Worm (Caenorhabditis elegans) whole organism, L4 larva: ENCODE results near the gene B0244.17.

ENCODE experiments used
- D1046.2 ChIP-seq: fragments of 200-800 bp; sonication (Bioruptor generic); IDR thresholded peaks from 2 replicates; pipeline ENCODE4 v1.3.6; 2022; ENCODE audit warnings: missing genetic modification characterization, missing compliant biosample characterization
- F37D6.2 ChIP-seq: sonication (generic microtip); optimal IDR thresholded peaks from 2 replicates; lab custom pipeline; 2016; ENCODE audit warnings: mild to moderate bottlenecking, missing genetic modification characterization, missing compliant biosample characterization
- F44E2.7 ChIP-seq: fragments of 200-800 bp; sonication (Bioruptor generic); IDR thresholded peaks from 2 replicates; pipeline ENCODE4 v2.1.2; 2022; ENCODE audit warnings: missing genetic modification characterization, missing compliant biosample characterization
- Y75B8A.6 ChIP-seq: fragments of 200-800 bp; sonication (Bioruptor generic); IDR thresholded peaks from 2 replicates; pipeline ENCODE4 v1.3.6; 2022; ENCODE audit warnings: missing genetic modification reagents, missing genetic modification characterization, missing compliant biosample characterization
- aly-2 ChIP-seq: sonication (generic microtip); optimal IDR thresholded peaks from 2 replicates; lab custom pipeline; 2018; ENCODE audit warnings: missing biosample characterization, missing genetic modification characterization
- attf-4 ChIP-seq: sonication (generic microtip); optimal IDR thresholded peaks from 3 replicates; lab custom pipeline; 2017; ENCODE audit warnings: missing biosample characterization, missing genetic modification characterization
- ceh-28 ChIP-seq: fragments of 150-350 bp; optimal IDR thresholded peaks from 2 replicates; lab custom pipeline; 2014; ENCODE audit warnings: missing biosample characterization, missing genetic modification reagents, missing genetic modification characterization
- ceh-82 ChIP-seq: sonication (generic microtip); optimal IDR thresholded peaks from 2 replicates; lab custom pipeline; 2017; ENCODE audit warnings: missing biosample characterization, missing genetic modification characterization
- ces-1 ChIP-seq: fragments of 150-350 bp; sonication (generic microtip); optimal IDR thresholded peaks from 4 replicates; lab custom pipeline; 2014; ENCODE audit warnings: missing biosample characterization, missing genetic modification reagents, missing genetic modification characterization
- ctbp-1 ChIP-seq: fragments of 200-800 bp; sonication (Bioruptor generic); IDR thresholded peaks from 2 replicates; pipeline ENCODE4 v1.3.6; 2022; ENCODE audit warnings: missing genetic modification reagents, missing genetic modification characterization, missing compliant biosample characterization
- daf-12 ChIP-seq: fragments of 150-350 bp; optimal IDR thresholded peaks from 2 replicates; lab custom pipeline; 2014; ENCODE audit warnings: missing biosample characterization, missing genetic modification reagents, missing genetic modification characterization
- daf-19 ChIP-seq: fragments of 200-800 bp; sonication (Bioruptor generic); conservative IDR thresholded peaks from 2 replicates; pipeline ENCODE4 v1.3.6; 2022; ENCODE audit warnings: missing genetic modification characterization, missing compliant biosample characterization
- dmd-9 ChIP-seq: fragments of 200-800 bp; sonication (Bioruptor generic); IDR thresholded peaks from 2 replicates; pipeline ENCODE4 v1.3.6; 2022; ENCODE audit warnings: missing genetic modification reagents, missing genetic modification characterization, missing compliant biosample characterization
- dpl-1 ChIP-seq: fragments of 150-350 bp; optimal IDR thresholded peaks from 2 replicates; lab custom pipeline; 2014; ENCODE audit warnings: missing biosample characterization, missing genetic modification reagents, missing genetic modification characterization
- duxl-1 ChIP-seq: sonication (generic microtip); optimal IDR thresholded peaks from 2 replicates; lab custom pipeline; 2016; ENCODE audit warnings: mild to moderate bottlenecking, missing genetic modification characterization, moderate library complexity, missing compliant biosample characterization; ENCODE audit not compliant: poor library complexity
- egl-43 ChIP-seq: fragments of 200-800 bp; sonication (Bioruptor generic); IDR thresholded peaks from 2 replicates; pipeline ENCODE4 v1.3.6; 2022; ENCODE audit warnings: missing genetic modification reagents, missing genetic modification characterization, missing compliant biosample characterization
- fkh-10 ChIP-seq: fragments of 150-350 bp; optimal IDR thresholded peaks from 2 replicates; lab custom pipeline; 2014; ENCODE audit warnings: missing biosample characterization, missing genetic modification reagents, missing genetic modification characterization
- gei-8 ChIP-seq: fragments of 200-800 bp; sonication (Bioruptor generic); optimal IDR thresholded peaks from 2 replicates; lab custom pipeline; 2018; ENCODE audit warnings: mild to moderate bottlenecking, missing genetic modification characterization, missing compliant biosample characterization
- jun-1 ChIP-seq: fragments of 150-350 bp; optimal IDR thresholded peaks from 2 replicates; lab custom pipeline; 2014; ENCODE audit warnings: missing biosample characterization, missing genetic modification reagents, missing genetic modification characterization
- lin-1 ChIP-seq: fragments of 200-800 bp; sonication (Bioruptor generic); IDR thresholded peaks from 2 replicates; pipeline ENCODE4 v1.3.6; 2022; ENCODE audit warnings: missing genetic modification reagents, missing genetic modification characterization, missing compliant biosample characterization
- lir-3 ChIP-seq: sonication (generic microtip); optimal IDR thresholded peaks from 2 replicates; lab custom pipeline; 2016; ENCODE audit warnings: mild to moderate bottlenecking, missing genetic modification characterization, missing compliant biosample characterization
- madf-9 ChIP-seq: fragments of 200-800 bp; sonication (Bioruptor generic); conservative IDR thresholded peaks from 2 replicates; pipeline ENCODE4 v1.3.6; 2022; ENCODE audit warnings: missing genetic modification reagents, missing genetic modification characterization, missing compliant biosample characterization
- mdl-1 ChIP-seq, 2 experiments: fragments of 150-350 bp in 1 of 2; sonication (generic microtip) in 1 of 2; optimal IDR thresholded peaks; 2 replicates each; lab custom pipeline; 2014 to 2017; ENCODE audit warnings: missing biosample characterization in 2 of 2, missing genetic modification characterization in 2 of 2
- mdt-29 ChIP-seq: fragments of 200-800 bp; sonication (Bioruptor generic); IDR thresholded peaks from 2 replicates; pipeline ENCODE4 v1.3.6; 2022; ENCODE audit warnings: missing genetic modification reagents, missing genetic modification characterization, missing compliant biosample characterization
- mep-1 ChIP-seq: fragments of 150-350 bp; sonication (generic microtip); optimal IDR thresholded peaks from 3 replicates; lab custom pipeline; 2014; ENCODE audit warnings: missing biosample characterization, missing genetic modification characterization
- mes-2 ChIP-seq: sonication (generic microtip); optimal IDR thresholded peaks from 2 replicates; lab custom pipeline; 2016; ENCODE audit warnings: missing genotype, mild to moderate bottlenecking, missing genetic modification characterization, missing compliant biosample characterization; ENCODE audit not compliant: poor library complexity, severe bottlenecking
- mxl-3 ChIP-seq: fragments of 200-800 bp; sonication (Bioruptor generic); optimal IDR thresholded peaks from 2 replicates; lab custom pipeline; 2018; ENCODE audit warnings: mild to moderate bottlenecking, missing genetic modification characterization, missing compliant biosample characterization
- nhr-10 ChIP-seq: fragments of 150-350 bp; optimal IDR thresholded peaks from 2 replicates; lab custom pipeline; 2014; ENCODE audit warnings: missing biosample characterization, missing genetic modification characterization
- nhr-102 ChIP-seq: sonication (generic microtip); optimal IDR thresholded peaks from 2 replicates; lab custom pipeline; 2016; ENCODE audit warnings: mild to moderate bottlenecking, missing genetic modification characterization, moderate library complexity, missing compliant biosample characterization
- nhr-11 ChIP-seq: fragments of 150-350 bp; optimal IDR thresholded peaks from 2 replicates; lab custom pipeline; 2014; ENCODE audit warnings: missing biosample characterization, missing genetic modification characterization
- nhr-111 ChIP-seq: fragments of 200-800 bp; sonication (Bioruptor generic); optimal IDR thresholded peaks from 2 replicates; lab custom pipeline; 2018; ENCODE audit warnings: mild to moderate bottlenecking, missing genetic modification characterization, missing compliant biosample characterization
- nhr-25 ChIP-seq: sonication (generic microtip); optimal IDR thresholded peaks from 2 replicates; lab custom pipeline; 2017; ENCODE audit warnings: missing genetic modification characterization, mild to moderate bottlenecking, missing compliant biosample characterization, antibody characterized with exemption, moderate library complexity, borderline replicate concordance; ENCODE audit not compliant: insufficient read depth
- nhr-28 ChIP-seq: fragments of 150-350 bp; optimal IDR thresholded peaks from 2 replicates; lab custom pipeline; 2014; ENCODE audit warnings: missing biosample characterization, missing genetic modification characterization
- nhr-41 ChIP-seq: fragments of 200-800 bp; sonication (Bioruptor generic); IDR thresholded peaks from 2 replicates; pipeline ENCODE4 v1.3.6; 2022; ENCODE audit warnings: missing genetic modification reagents, missing genetic modification characterization, missing compliant biosample characterization
- nhr-42 ChIP-seq: fragments of 200-800 bp; sonication (Bioruptor generic); IDR thresholded peaks from 2 replicates; pipeline ENCODE4 v1.3.6; 2022; ENCODE audit warnings: missing genetic modification characterization, missing compliant biosample characterization
- nhr-48 ChIP-seq: sonication (generic microtip); optimal IDR thresholded peaks from 2 replicates; lab custom pipeline; 2016; ENCODE audit warnings: mild to moderate bottlenecking, missing genetic modification characterization, missing compliant biosample characterization
- nhr-76 ChIP-seq: fragments of 150-350 bp; optimal IDR thresholded peaks from 2 replicates; lab custom pipeline; 2014; ENCODE audit warnings: missing biosample characterization, missing genetic modification characterization
- nhr-77 ChIP-seq: fragments of 150-350 bp; optimal IDR thresholded peaks from 2 replicates; lab custom pipeline; 2014; ENCODE audit warnings: missing biosample characterization, missing genetic modification characterization
- php-3 ChIP-seq: fragments of 200-800 bp; sonication (Bioruptor generic); IDR thresholded peaks from 2 replicates; pipeline ENCODE4 v1.3.6; 2022; ENCODE audit warnings: missing genetic modification reagents, missing genetic modification characterization, missing compliant biosample characterization
- saeg-2 ChIP-seq: fragments of 200-800 bp; sonication (Bioruptor generic); IDR thresholded peaks from 2 replicates; pipeline ENCODE4 v1.3.6; 2022; ENCODE audit warnings: missing genetic modification reagents, missing genetic modification characterization, missing compliant biosample characterization
- set-16 ChIP-seq: fragments of 200-800 bp; sonication (Bioruptor generic); IDR thresholded peaks from 2 replicates; pipeline ENCODE4 v1.3.6; 2022; ENCODE audit warnings: missing genetic modification reagents, missing genetic modification characterization, missing compliant biosample characterization
- snpc-4 ChIP-seq: fragments of 150-350 bp; optimal IDR thresholded peaks from 2 replicates; lab custom pipeline; 2014; ENCODE audit warnings: missing biosample characterization, missing genetic modification characterization
- spr-1 ChIP-seq: sonication (generic microtip); optimal IDR thresholded peaks from 2 replicates; lab custom pipeline; 2016; ENCODE audit warnings: mild to moderate bottlenecking, missing genetic modification characterization, missing compliant biosample characterization
- tra-1 ChIP-seq: fragments of 200-800 bp; sonication (Bioruptor generic); IDR thresholded peaks from 2 replicates; pipeline ENCODE4 v1.3.6; 2022; ENCODE audit warnings: missing genetic modification reagents, missing genetic modification characterization, missing compliant biosample characterization
- unc-130 ChIP-seq: sonication (generic microtip); optimal IDR thresholded peaks from 2 replicates; lab custom pipeline; 2016; ENCODE audit warnings: missing genetic modification reagents, missing genetic modification characterization, missing compliant biosample characterization
- unc-39 ChIP-seq: sonication (generic microtip); optimal IDR thresholded peaks from 2 replicates; lab custom pipeline; 2017; ENCODE audit warnings: missing biosample characterization, missing genetic modification characterization
- unc-62 ChIP-seq, 3 experiments: fragments of 150-350 bp in 1 of 3; sonication (generic microtip); optimal IDR thresholded peaks in 2 of 3; peaks in 1 of 3; 1 replicate in 1 of 3; 2 replicates in 2 of 3; lab custom pipeline; 2014 to 2017; ENCODE audit warnings: missing biosample characterization in 3 of 3, missing genetic modification characterization in 3 of 3, missing genetic modification reagents in 3 of 3, missing genotype in 1 of 3
- zfp-2 ChIP-seq: sonication (generic microtip); optimal IDR thresholded peaks from 2 replicates; lab custom pipeline; 2016; ENCODE audit warnings: mild to moderate bottlenecking, missing genetic modification characterization, missing compliant biosample characterization
- zfp-3 ChIP-seq: fragments of 200-800 bp; sonication (Bioruptor generic); conservative IDR thresholded peaks from 2 replicates; pipeline ENCODE4 v1.3.6; 2022; ENCODE audit warnings: missing genetic modification reagents, missing genetic modification characterization, missing compliant biosample characterization
- zip-11 ChIP-seq: fragments of 200-800 bp; sonication (Bioruptor generic); IDR thresholded peaks from 2 replicates; pipeline ENCODE4 v1.3.6; 2022; ENCODE audit warnings: missing genetic modification characterization, missing compliant biosample characterization
- zip-2 ChIP-seq: fragments of 150-350 bp; optimal IDR thresholded peaks from 2 replicates; lab custom pipeline; 2014; ENCODE audit warnings: missing biosample characterization, missing genetic modification characterization

The B0244.17 gene

ce11 chrIII:5761886-5762285 lies 28.9 kb downstream of the B0244.17 start:
- no peak for TF ChIP-seq zfp-3
- no peak for TF ChIP-seq ces-1
- TF ChIP-seq lin-1 (GFP tag; lab: Robert Waterston, UW): no peak
- no peak for TF ChIP-seq nhr-42 (GFP tag; lab: Robert Waterston, UW)
- TF ChIP-seq daf-12: no peak
- TF ChIP-seq zip-11 (GFP tag; lab: Robert Waterston, UW): no peak
- no peak for TF ChIP-seq lir-3 (tag; lab: Kevin White, UChicago)
- no peak for TF ChIP-seq nhr-76
- TF ChIP-seq D1046.2 (GFP tag; lab: Robert Waterston, UW): 0 out of 2 replicates have a peak, but pooled peaks have one; percentile 70
- 0 out of 2 replicates have a peak, but pooled peaks have one; percentile 8 for TF ChIP-seq daf-19
- TF ChIP-seq nhr-102: peak; percentile 6
- TF ChIP-seq unc-62 (GFP tag; optimal IDR thresholded peaks at IDR 0.05 in 1 of 2; lab: Kevin White, UChicago): peak in 1 of 2 experiments; percentile 67
- TF ChIP-seq unc-62 (tag; optimal IDR thresholded peaks at IDR 0.05; lab: Kevin White, UChicago): no peak
- no peak for TF ChIP-seq nhr-41 (GFP tag; lab: Robert Waterston, UW)
- TF ChIP-seq duxl-1 (tag; lab: Kevin White, UChicago): no peak
- TF ChIP-seq Y75B8A.6: peak; percentile 73; the same call in 1 of the 2 replicates
- TF ChIP-seq unc-39 (tag; lab: Kevin White, UChicago): no peak
- no peak for TF ChIP-seq aly-2
- TF ChIP-seq egl-43 (GFP tag; lab: Robert Waterston, UW): peak; percentile 88
- TF ChIP-seq tra-1: peak; percentile 50
- peak; percentile 50 for TF ChIP-seq mxl-3 (GFP tag; lab: Kevin White, UChicago)
- TF ChIP-seq nhr-48 (tag; lab: Kevin White, UChicago): no peak
- no peak for TF ChIP-seq ceh-28 (tag; lab: Kevin White, UChicago)
- no peak for TF ChIP-seq zfp-2 (tag; lab: Kevin White, UChicago)
- peak; percentile 11 for TF ChIP-seq spr-1
- TF ChIP-seq set-16 (GFP tag; lab: Robert Waterston, UW): no peak
- no peak for TF ChIP-seq nhr-77 (tag; lab: Kevin White, UChicago)
- no peak for TF ChIP-seq php-3 (GFP tag; lab: Robert Waterston, UW)
- no peak for TF ChIP-seq nhr-11 (tag; lab: Kevin White, UChicago)
- TF ChIP-seq saeg-2 (GFP tag; lab: Robert Waterston, UW): no peak
- TF ChIP-seq zip-2 (tag; lab: Kevin White, UChicago): no peak
- no peak for TF ChIP-seq snpc-4 (tag; lab: Kevin White, UChicago)
- no peak for TF ChIP-seq madf-9 (GFP tag; lab: Robert Waterston, UW)
- TF ChIP-seq mdt-29: no peak
- TF ChIP-seq mep-1 (tag; lab: Kevin White, UChicago): peak; percentile 14
- no peak for TF ChIP-seq mdl-1 (tag; optimal IDR thresholded peaks at IDR 0.05; lab: Kevin White, UChicago)
- no peak for TF ChIP-seq attf-4 (tag; lab: Kevin White, UChicago)
- TF ChIP-seq mes-2 (tag; lab: Kevin White, UChicago): peak; percentile 17
- TF ChIP-seq nhr-111 (GFP tag; lab: Kevin White, UChicago): no peak
- no peak for TF ChIP-seq dpl-1 (GFP tag; lab: Kevin White, UChicago)
- TF ChIP-seq jun-1 (tag; lab: Kevin White, UChicago): no peak
- no peak for TF ChIP-seq nhr-28
- 0 out of 2 replicates have a peak, but pooled peaks have one; percentile 40 for TF ChIP-seq F44E2.7 (GFP tag; lab: Robert Waterston, UW)
- TF ChIP-seq nhr-25 (tag; lab: Kevin White, UChicago): no peak
- TF ChIP-seq dmd-9 (GFP tag; lab: Robert Waterston, UW): 0 out of 2 replicates have a peak, but pooled peaks have one; percentile 14
- no peak for TF ChIP-seq ceh-82 (tag; lab: Kevin White, UChicago)
- no peak for TF ChIP-seq nhr-10 (tag; lab: Kevin White, UChicago)
- no peak for TF ChIP-seq fkh-10 (GFP tag; lab: Kevin White, UChicago)
- peak; percentile 73 for TF ChIP-seq ctbp-1
- no peak for TF ChIP-seq gei-8
- no peak for TF ChIP-seq F37D6.2 (tag; lab: Kevin White, UChicago)
- TF ChIP-seq unc-130 (GFP tag; lab: Kevin White, UChicago): peak; percentile 50
